Worm (Caenorhabditis elegans) whole organism, L2 larva: ENCODE results near the gene fust-1.

ENCODE experiments used
- F13H6.1 ChIP-seq: sonication (generic microtip); optimal IDR thresholded peaks from 2 replicates; lab custom pipeline; 2016; ENCODE audit warnings: missing genetic modification characterization, missing compliant biosample characterization
- lin-11 ChIP-seq: fragments of 150-350 bp; sonication (generic microtip); optimal IDR thresholded peaks from 2 replicates; lab custom pipeline; 2014; ENCODE audit warnings: missing biosample characterization, missing genetic modification characterization, inconsistent platforms, mixed read lengths
- lin-13 ChIP-seq: fragments of 150-350 bp; optimal IDR thresholded peaks from 2 replicates; lab custom pipeline; 2014; ENCODE audit warnings: missing biosample characterization, missing genetic modification reagents, missing genetic modification characterization
- lin-39 ChIP-seq: fragments of 150-350 bp; optimal IDR thresholded peaks from 2 replicates; lab custom pipeline; 2014; ENCODE audit warnings: missing biosample characterization, missing genetic modification reagents, missing genetic modification characterization
- mdl-1 ChIP-seq, 2 experiments: fragments of 150-350 bp in 1 of 2; sonication (generic microtip) in 1 of 2; optimal IDR thresholded peaks; 2 replicates each; lab custom pipeline; 2017; ENCODE audit warnings: missing biosample characterization in 2 of 2, missing genetic modification characterization in 2 of 2
- nhr-11 ChIP-seq: fragments of 150-350 bp; optimal IDR thresholded peaks from 2 replicates; lab custom pipeline; 2014; ENCODE audit warnings: missing biosample characterization, missing genetic modification characterization
- nhr-237 ChIP-seq: fragments of 150-350 bp; optimal IDR thresholded peaks from 2 replicates; lab custom pipeline; 2014; ENCODE audit warnings: missing biosample characterization, missing genetic modification characterization
- zag-1 ChIP-seq: fragments of 150-350 bp; optimal IDR thresholded peaks from 2 replicates; lab custom pipeline; 2014; ENCODE audit warnings: missing biosample characterization, missing genetic modification characterization
- ztf-11 ChIP-seq: sonication (generic microtip); optimal IDR thresholded peaks from 2 replicates; lab custom pipeline; 2017; ENCODE audit warnings: missing biosample characterization, missing genetic modification characterization

DNA sequence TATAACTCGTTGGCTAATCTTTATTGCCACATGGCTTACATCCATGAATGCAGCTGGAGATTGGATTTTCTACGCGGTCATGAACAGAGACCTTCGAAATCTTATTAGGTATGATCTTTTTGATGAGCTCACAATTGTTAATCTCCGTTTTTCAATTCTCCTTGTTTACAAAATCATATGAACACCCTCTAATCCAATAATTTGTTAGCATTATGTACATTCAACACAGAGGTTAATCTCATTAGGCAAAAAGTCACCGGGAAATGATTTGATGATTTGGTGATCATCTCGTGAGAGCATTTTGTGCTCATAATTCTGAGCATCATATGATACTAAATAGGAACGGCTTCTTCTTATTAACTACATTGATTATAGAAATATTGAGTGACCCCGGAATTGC is 6.1 kb upstream of the fust-1 start:
- no peak for TF ChIP-seq lin-13
- TF ChIP-seq F13H6.1 (tag; lab: Kevin White, UChicago): no peak
- TF ChIP-seq nhr-11: no peak
- no peak for TF ChIP-seq mdl-1 (tag; optimal IDR thresholded peaks at IDR 0.05; lab: Kevin White, UChicago)
- TF ChIP-seq lin-11 (tag; lab: Kevin White, UChicago): no peak
- no peak for TF ChIP-seq zag-1 (tag; lab: Kevin White, UChicago)
- no peak for TF ChIP-seq nhr-237 (tag; lab: Kevin White, UChicago)
- TF ChIP-seq lin-39 (tag; lab: Kevin White, UChicago): no peak
- TF ChIP-seq ztf-11 (tag; lab: Kevin White, UChicago): no peak
